Worm (Caenorhabditis elegans) whole organism, young adult: ENCODE data around the gene Y15E3A.5.

Source experiments
- B0035.1 ChIP-seq: sonication (generic microtip); optimal IDR thresholded peaks from 2 replicates; lab custom pipeline; 2016; ENCODE audit warnings: missing genetic modification characterization, mild to moderate bottlenecking, missing compliant biosample characterization, missing genotype, missing genetic modification reagents
- D2030.7 ChIP-seq: fragments of 200-800 bp; sonication (Bioruptor generic); IDR thresholded peaks from 2 replicates; pipeline ENCODE4 v1.3.6; 2022; ENCODE audit warnings: missing genetic modification reagents, missing genetic modification characterization, missing compliant biosample characterization
- F10E7.11 ChIP-seq: sonication (generic microtip); optimal IDR thresholded peaks from 2 replicates; lab custom pipeline; 2017; ENCODE audit warnings: mild to moderate bottlenecking, missing genetic modification characterization, moderate library complexity, missing compliant biosample characterization
- F49E8.2 ChIP-seq: sonication (generic microtip); optimal IDR thresholded peaks from 3 replicates; lab custom pipeline; 2017; ENCODE audit warnings: missing genetic modification characterization, mild to moderate bottlenecking, missing compliant biosample characterization, antibody characterized with exemption, moderate library complexity; ENCODE audit not compliant: insufficient read depth
- K12H6.12 ChIP-seq: fragments of 200-800 bp; sonication (Bioruptor generic); optimal IDR thresholded peaks from 2 replicates; lab custom pipeline; 2018; ENCODE audit warnings: mild to moderate bottlenecking, missing genetic modification characterization, missing compliant biosample characterization
- T07F8.4 ChIP-seq: sonication (generic microtip); optimal IDR thresholded peaks from 2 replicates; lab custom pipeline; 2016; ENCODE audit warnings: mild to moderate bottlenecking, missing genetic modification characterization, moderate library complexity, missing compliant biosample characterization
- Y53G8AR.9 ChIP-seq: fragments of 200-800 bp; sonication (Bioruptor generic); conservative IDR thresholded peaks from 2 replicates; pipeline ENCODE4 v1.3.6; 2022; ENCODE audit warnings: missing genetic modification reagents, missing genetic modification characterization, missing compliant biosample characterization
- Y56A3A.18 ChIP-seq: fragments of 200-800 bp; sonication (Bioruptor generic); IDR thresholded peaks from 2 replicates; pipeline ENCODE4 v1.3.6; 2022; ENCODE audit warnings: missing genetic modification reagents, missing genetic modification characterization, missing compliant biosample characterization
- akir-1 ChIP-seq: fragments of 200-800 bp; sonication (Bioruptor generic); optimal IDR thresholded peaks from 2 replicates; lab custom pipeline; 2018; ENCODE audit warnings: mild to moderate bottlenecking, missing genetic modification characterization, moderate library complexity, missing compliant biosample characterization
- ama-1 ChIP-seq, 3 experiments: fragments of 150-350 bp in 1 of 3; sonication (generic microtip) in 2 of 3; optimal IDR thresholded peaks; 2 replicates each; lab custom pipeline; 2014 to 2018; ENCODE audit warnings: missing biosample characterization in 2 of 3, missing genetic modification characterization in 2 of 3, missing genetic modification reagents in 2 of 3
- atf-7 ChIP-seq: sonication (generic microtip); optimal IDR thresholded peaks from 2 replicates; lab custom pipeline; 2017; ENCODE audit warnings: mild to moderate bottlenecking, missing genetic modification characterization, missing compliant biosample characterization
- athp-1 ChIP-seq: sonication (generic microtip); optimal IDR thresholded peaks from 2 replicates; lab custom pipeline; 2017; ENCODE audit warnings: mild to moderate bottlenecking, missing genetic modification characterization, missing compliant biosample characterization
- bed-2 ChIP-seq: fragments of 200-800 bp; sonication (Bioruptor generic); IDR thresholded peaks from 2 replicates; pipeline ENCODE4 v1.3.6; 2022; ENCODE audit warnings: missing genetic modification reagents, missing genetic modification characterization, missing compliant biosample characterization
- ccch-3 ChIP-seq: fragments of 200-800 bp; sonication (Bioruptor generic); optimal IDR thresholded peaks from 2 replicates; lab custom pipeline; 2018; ENCODE audit warnings: mild to moderate bottlenecking, missing genetic modification characterization, missing compliant biosample characterization
- ceh-27 ChIP-seq: fragments of 200-800 bp; sonication (Bioruptor generic); optimal IDR thresholded peaks from 2 replicates; lab custom pipeline; 2018; ENCODE audit warnings: mild to moderate bottlenecking, missing genetic modification characterization, moderate library complexity, missing compliant biosample characterization
- ceh-58 ChIP-seq: fragments of 200-800 bp; sonication (Bioruptor generic); IDR thresholded peaks from 2 replicates; pipeline ENCODE4 v1.3.6; 2022; ENCODE audit warnings: missing genetic modification characterization, missing compliant biosample characterization
- ceh-79 ChIP-seq: sonication (generic microtip); optimal IDR thresholded peaks from 2 replicates; lab custom pipeline; 2017; ENCODE audit warnings: mild to moderate bottlenecking, missing genetic modification characterization, missing compliant biosample characterization
- die-1 ChIP-seq: sonication (generic microtip); optimal IDR thresholded peaks from 2 replicates; lab custom pipeline; 2016; ENCODE audit warnings: missing genotype, mild to moderate bottlenecking, missing genetic modification characterization, missing compliant biosample characterization
- dpff-1 ChIP-seq: sonication (generic microtip); optimal IDR thresholded peaks from 2 replicates; lab custom pipeline; 2017; ENCODE audit warnings: mild to moderate bottlenecking, missing genetic modification characterization, missing compliant biosample characterization
- egrh-3 ChIP-seq: fragments of 200-800 bp; sonication (Bioruptor generic); IDR thresholded peaks from 2 replicates; pipeline ENCODE4 v1.3.6; 2022; ENCODE audit warnings: missing genetic modification reagents, missing genetic modification characterization, missing compliant biosample characterization
- fkh-3 ChIP-seq: sonication (generic microtip); optimal IDR thresholded peaks from 2 replicates; lab custom pipeline; 2016; ENCODE audit warnings: mild to moderate bottlenecking, missing genetic modification characterization, missing compliant biosample characterization
- gei-17 ChIP-seq: fragments of 200-800 bp; sonication (Bioruptor generic); optimal IDR thresholded peaks from 2 replicates; lab custom pipeline; 2018; ENCODE audit warnings: mild to moderate bottlenecking, missing genetic modification characterization, missing compliant biosample characterization
- him-1 ChIP-seq: sonication (generic microtip); optimal IDR thresholded peaks from 2 replicates; lab custom pipeline; 2016; ENCODE audit warnings: missing genotype, missing genetic modification reagents, missing genetic modification characterization, missing compliant biosample characterization
- hlh-12 ChIP-seq: sonication (generic microtip); optimal IDR thresholded peaks from 2 replicates; lab custom pipeline; 2016; ENCODE audit warnings: missing genetic modification characterization, missing compliant biosample characterization
- hmg-1.2 ChIP-seq: fragments of 200-800 bp; sonication (Bioruptor generic); IDR thresholded peaks from 2 replicates; pipeline ENCODE4 v1.3.6; 2022; ENCODE audit warnings: missing genetic modification reagents, missing genetic modification characterization, missing compliant biosample characterization
- hrde-1 ChIP-seq: sonication (generic microtip); optimal IDR thresholded peaks from 2 replicates; lab custom pipeline; 2016; ENCODE audit warnings: missing genetic modification characterization, mild to moderate bottlenecking, missing compliant biosample characterization, moderate library complexity, missing genotype, missing genetic modification reagents, borderline replicate concordance
- lag-1 ChIP-seq: fragments of 200-800 bp; sonication (Bioruptor generic); IDR thresholded peaks from 2 replicates; pipeline ENCODE4 v1.3.6; 2022; ENCODE audit warnings: missing genetic modification reagents, missing genetic modification characterization, missing compliant biosample characterization
- let-526 ChIP-seq: fragments of 200-800 bp; sonication (Bioruptor generic); IDR thresholded peaks from 2 replicates; pipeline ENCODE4 v1.3.6; 2022; ENCODE audit warnings: missing genetic modification reagents, missing genetic modification characterization, missing compliant biosample characterization
- lin-54 ChIP-seq: fragments of 200-800 bp; sonication (Bioruptor generic); optimal IDR thresholded peaks from 2 replicates; lab custom pipeline; 2018; ENCODE audit warnings: mild to moderate bottlenecking, missing genetic modification characterization, missing compliant biosample characterization
- lir-1 ChIP-seq: fragments of 200-800 bp; sonication (Bioruptor generic); conservative IDR thresholded peaks from 2 replicates; pipeline ENCODE4 v1.3.6; 2022; ENCODE audit warnings: missing genetic modification reagents, missing genetic modification characterization, missing compliant biosample characterization
- madf-3 ChIP-seq: fragments of 200-800 bp; sonication (Bioruptor generic); IDR thresholded peaks from 2 replicates; pipeline ENCODE4 v1.3.6; 2022; ENCODE audit warnings: missing genetic modification reagents, missing genetic modification characterization, missing compliant biosample characterization
- mel-28 ChIP-seq: sonication (generic microtip); optimal IDR thresholded peaks from 2 replicates; lab custom pipeline; 2016; ENCODE audit warnings: borderline replicate concordance, mild to moderate bottlenecking, missing genetic modification characterization, missing compliant biosample characterization
- mes-4 ChIP-seq: sonication (generic microtip); optimal IDR thresholded peaks from 2 replicates; lab custom pipeline; 2016; ENCODE audit warnings: missing genotype, missing genetic modification characterization, missing compliant biosample characterization
- mxl-1 ChIP-seq: sonication (generic microtip); optimal IDR thresholded peaks from 2 replicates; lab custom pipeline; 2016; ENCODE audit warnings: missing genetic modification characterization, missing compliant biosample characterization
- nfya-1 ChIP-seq: sonication (generic microtip); optimal IDR thresholded peaks from 2 replicates; lab custom pipeline; 2017; ENCODE audit warnings: antibody characterized with exemption, missing compliant biosample characterization, missing genetic modification characterization, borderline replicate concordance; ENCODE audit not compliant: insufficient read depth
- nhr-120 ChIP-seq: fragments of 200-800 bp; sonication (Bioruptor generic); IDR thresholded peaks from 2 replicates; pipeline ENCODE4 v1.3.6; 2022; ENCODE audit warnings: missing genetic modification characterization, missing compliant biosample characterization
- nhr-179 ChIP-seq: sonication (generic microtip); optimal IDR thresholded peaks from 2 replicates; lab custom pipeline; 2016; ENCODE audit warnings: mild to moderate bottlenecking, missing genetic modification characterization, missing compliant biosample characterization
- rcor-1 ChIP-seq: fragments of 200-800 bp; sonication (Bioruptor generic); IDR thresholded peaks from 2 replicates; pipeline ENCODE4 v1.3.6; 2022; ENCODE audit warnings: missing genetic modification reagents, missing genetic modification characterization, missing compliant biosample characterization
- snpc-1.1 ChIP-seq: sonication (generic microtip); optimal IDR thresholded peaks from 2 replicates; lab custom pipeline; 2017; ENCODE audit warnings: missing genetic modification characterization, mild to moderate bottlenecking, missing compliant biosample characterization, antibody characterized with exemption, moderate library complexity, missing genotype, missing genetic modification reagents; ENCODE audit not compliant: insufficient read depth
- snpc-1.3 ChIP-seq: sonication (generic microtip); optimal IDR thresholded peaks from 2 replicates; lab custom pipeline; 2017; ENCODE audit warnings: missing genetic modification characterization, mild to moderate bottlenecking, missing compliant biosample characterization, antibody characterized with exemption, moderate library complexity, missing genotype, missing genetic modification reagents; ENCODE audit not compliant: insufficient read depth
- snpc-3.4 ChIP-seq: sonication (generic microtip); optimal IDR thresholded peaks from 2 replicates; lab custom pipeline; 2017; ENCODE audit warnings: missing genetic modification characterization, mild to moderate bottlenecking, missing compliant biosample characterization, antibody characterized with exemption, moderate library complexity, missing genotype, missing genetic modification reagents
- snpc-4 ChIP-seq, 5 experiments: fragments of 150-350 bp in 1 of 5; sonication (generic microtip) in 4 of 5; optimal IDR thresholded peaks; 2 replicates each; lab custom pipeline; 2014 to 2018; ENCODE audit warnings: missing genetic modification characterization in 5 of 5, missing biosample characterization in 3 of 5, antibody characterized with exemption in 2 of 5, mild to moderate bottlenecking in 2 of 5, missing compliant biosample characterization in 2 of 5, missing genotype in 2 of 5, moderate library complexity in 2 of 5, missing genetic modification reagents in 1 of 5
- somi-1 ChIP-seq: fragments of 200-800 bp; sonication (Bioruptor generic); optimal IDR thresholded peaks from 2 replicates; lab custom pipeline; 2018; ENCODE audit warnings: mild to moderate bottlenecking, missing genetic modification characterization, missing compliant biosample characterization
- tbp1 ChIP-seq: fragments of 200-800 bp; sonication (Bioruptor generic); optimal IDR thresholded peaks from 2 replicates; lab custom pipeline; 2018; ENCODE audit warnings: mild to moderate bottlenecking, missing genetic modification characterization, missing compliant biosample characterization
- ztf-26 ChIP-seq: sonication (generic microtip); optimal IDR thresholded peaks from 2 replicates; lab custom pipeline; 2017; ENCODE audit warnings: missing genetic modification characterization, missing compliant biosample characterization

Gene Y15E3A.5

DNA sequence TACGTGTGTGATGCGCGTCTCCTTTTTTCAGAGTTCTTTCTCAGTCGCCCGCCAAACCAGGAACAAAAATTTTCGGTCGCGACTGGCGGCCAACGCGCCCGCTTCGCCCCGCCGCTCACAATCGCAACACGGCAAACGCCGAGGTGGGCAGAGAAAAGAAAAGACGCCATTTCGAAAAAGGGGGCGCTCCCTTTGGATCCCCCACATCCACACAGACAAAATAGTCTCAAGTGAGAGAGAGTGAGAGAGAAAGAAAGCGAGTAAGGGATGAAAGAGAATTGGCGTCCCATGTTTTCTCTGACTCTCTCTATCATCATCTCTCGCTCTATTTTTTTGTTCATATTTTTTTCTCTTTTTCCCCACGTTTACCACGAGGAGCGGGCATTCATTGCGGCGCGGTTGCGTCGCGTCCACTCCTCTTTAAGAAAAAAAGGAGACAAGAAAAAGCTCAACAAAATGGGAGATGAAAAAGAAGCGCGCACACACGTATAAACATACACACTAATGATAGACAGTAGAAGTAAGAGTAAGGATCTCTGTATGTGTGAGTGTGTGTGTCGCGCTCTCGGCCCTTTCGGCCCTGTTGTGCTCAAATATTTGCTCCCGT is 13.6 kb downstream of the Y15E3A.5 start (continued):
- TF ChIP-seq snpc-1.1 (tag; lab: Kevin White, UChicago) (no peak), mxl-1 (tag; lab: Kevin White, UChicago) (no peak), somi-1 (peak; percentile 92), ccch-3 (no peak), hmg-1.2 (GFP tag; lab: Robert Waterston, UW) (0 out of 2 replicates have a peak, but pooled peaks have one; percentile 52), F49E8.2 (tag; lab: Kevin White, UChicago) (no peak), rcor-1 (GFP tag; lab: Robert Waterston, UW) (no peak), B0035.1 (tag; lab: Kevin White, UChicago) (peak; percentile 59), ceh-79 (tag; lab: Kevin White, UChicago) (peak; percentile 20), Y56A3A.18 (GFP tag; lab: Robert Waterston, UW) (peak; percentile 73; the same call in 1 of the 2 replicates), let-526 (GFP tag; lab: Robert Waterston, UW) (0 out of 2 replicates have a peak, but pooled peaks have one; percentile 14), mel-28 (no peak), T07F8.4 (tag; lab: Kevin White, UChicago) (no peak), lag-1 (no peak), hlh-12 (tag; lab: Kevin White, UChicago) (no peak), athp-1 (tag; lab: Kevin White, UChicago) (peak; percentile 12), ama-1 (optimal IDR thresholded peaks at IDR 0.05; lab: Kevin White, UChicago) (no peak), ama-1 (GFP tag; optimal IDR thresholded peaks at IDR 0.05; lab: Kevin White, UChicago) (no peak), Y53G8AR.9 (GFP tag; lab: Robert Waterston, UW) (peak; percentile 44; the same call in 1 of the 2 replicates), him-1 (tag; lab: Kevin White, UChicago) (no peak), die-1 (tag; lab: Kevin White, UChicago) (peak; percentile 56), mes-4 (no peak), nfya-1 (tag; lab: Kevin White, UChicago) (no peak), fkh-3 (no peak), snpc-1.3 (tag; lab: Kevin White, UChicago) (no peak), bed-2 (GFP tag; lab: Robert Waterston, UW) (peak; percentile 48; the same call in 1 of the 2 replicates), ceh-27 (GFP tag; lab: Kevin White, UChicago) (peak; percentile 61), dpff-1 (tag; lab: Kevin White, UChicago) (no peak), D2030.7 (GFP tag; lab: Robert Waterston, UW) (no peak), snpc-4 (GFP tag; optimal IDR thresholded peaks at IDR 0.05; lab: Kevin White, UChicago) (no peak), snpc-4 (tag; optimal IDR thresholded peaks at IDR 0.05; lab: Kevin White, UChicago) (peak in 3 of 4 experiments; percentile 64 to 73 (median 73)), F10E7.11 (tag; lab: Kevin White, UChicago) (no peak), gei-17 (GFP tag; lab: Kevin White, UChicago) (peak; percentile 71), hrde-1 (tag; lab: Kevin White, UChicago) (no peak), K12H6.12 (tag; lab: Kevin White, UChicago) (peak; percentile 97), atf-7 (tag; lab: Kevin White, UChicago) (peak; percentile 75), madf-3 (GFP tag; lab: Robert Waterston, UW) (0 out of 2 replicates have a peak, but pooled peaks have one; percentile 20), snpc-3.4 (tag; lab: Kevin White, UChicago) (no peak), akir-1 (GFP tag; lab: Kevin White, UChicago) (no peak), ztf-26 (peak; percentile 93), ceh-58 (GFP tag; lab: Robert Waterston, UW) (no peak), lin-54 (GFP tag; lab: Kevin White, UChicago) (peak; percentile 23), egrh-3 (GFP tag; lab: Robert Waterston, UW) (peak; percentile 73), lir-1 (GFP tag; lab: Robert Waterston, UW) (0 out of 2 replicates have a peak, but pooled peaks have one; percentile 46), tbp1 (GFP tag; lab: Kevin White, UChicago) (peak; percentile 25), nhr-179 (tag; lab: Kevin White, UChicago) (no peak), nhr-120 (GFP tag; lab: Robert Waterston, UW) (no peak)
